Worm (Caenorhabditis elegans) whole organism, L1 larva: Measurements from ENCODE around the gene C56C10.9.

Experiments
- Y116A8C.19 ChIP-seq: sonication (generic microtip); optimal IDR thresholded peaks from 2 replicates; lab custom pipeline; 2016; ENCODE audit warnings: missing compliant biosample characterization, missing genetic modification characterization, borderline replicate concordance
- aly-2 ChIP-seq: fragments of 150-350 bp; optimal IDR thresholded peaks from 2 replicates; lab custom pipeline; 2014; ENCODE audit warnings: missing biosample characterization, missing genetic modification characterization
- ceh-82 ChIP-seq, 3 experiments: fragments of 150-350 bp in 1 of 3; sonication (generic microtip) in 2 of 3; optimal IDR thresholded peaks; 2 replicates each; lab custom pipeline; 2014 to 2017; ENCODE audit warnings: missing biosample characterization in 3 of 3, missing genetic modification characterization in 3 of 3
- ceh-88 ChIP-seq: fragments of 200-800 bp; sonication (Bioruptor generic); IDR thresholded peaks from 2 replicates; pipeline ENCODE4 v1.3.6; 2022; ENCODE audit warnings: missing genetic modification characterization, missing compliant biosample characterization
- ceh-90 ChIP-seq: sonication (generic microtip); optimal IDR thresholded peaks from 2 replicates; lab custom pipeline; 2016; ENCODE audit warnings: missing genetic modification characterization, missing compliant biosample characterization
- dpl-1 ChIP-seq, 3 experiments: fragments of 150-350 bp in 2 of 3; sonication (generic microtip) in 1 of 3; optimal IDR thresholded peaks; 2 replicates each; lab custom pipeline; 2014 to 2017; ENCODE audit warnings: missing biosample characterization in 3 of 3, missing genetic modification characterization in 3 of 3, missing genetic modification reagents in 3 of 3
- efl-1 ChIP-seq, 4 experiments: fragments of 150-350 bp; optimal IDR thresholded peaks in 3 of 4; peaks in 1 of 4; 1 replicate in 1 of 4; 2 replicates in 3 of 4; lab custom pipeline; 2014; ENCODE audit warnings: missing biosample characterization in 2 of 4, missing genetic modification characterization in 2 of 4, missing genetic modification reagents in 2 of 4
- efl-3 ChIP-seq: fragments of 200-800 bp; sonication (Bioruptor generic); optimal IDR thresholded peaks from 2 replicates; lab custom pipeline; 2018; ENCODE audit warnings: mild to moderate bottlenecking, missing genetic modification characterization, missing compliant biosample characterization
- elt-2 ChIP-seq: sonication (generic microtip); optimal IDR thresholded peaks from 2 replicates; lab custom pipeline; 2016; ENCODE audit warnings: missing genetic modification characterization, mild to moderate bottlenecking, inconsistent platforms, missing compliant biosample characterization, missing genetic modification reagents
- elt-3 ChIP-seq, 6 experiments: fragments of 150-350 bp in 1 of 6; sonication (generic microtip); optimal IDR thresholded peaks; 2 replicates each; lab custom pipeline; 2017 to 2018; ENCODE audit warnings: missing biosample characterization in 6 of 6, missing genetic modification characterization in 6 of 6, inconsistent platforms in 1 of 6
- ets-5 ChIP-seq: fragments of 200-800 bp; sonication (Bioruptor generic); IDR thresholded peaks from 2 replicates; pipeline ENCODE4 v1.3.6; 2022; ENCODE audit warnings: missing genetic modification characterization, missing compliant biosample characterization
- fkh-10 ChIP-seq: sonication (generic microtip); optimal IDR thresholded peaks from 2 replicates; lab custom pipeline; 2017; ENCODE audit warnings: missing biosample characterization, missing genetic modification reagents, missing genetic modification characterization
- fos-1 ChIP-seq: fragments of 150-350 bp; optimal IDR thresholded peaks from 2 replicates; lab custom pipeline; 2014; ENCODE audit warnings: missing biosample characterization, missing genetic modification characterization
- grh-1 ChIP-seq: fragments of 200-800 bp; sonication (Bioruptor generic); IDR thresholded peaks from 2 replicates; pipeline ENCODE4 v1.3.6; 2022; ENCODE audit warnings: missing genetic modification reagents, missing genetic modification characterization, missing compliant biosample characterization
- hlh-17 ChIP-seq: fragments of 200-800 bp; sonication (Bioruptor generic); optimal IDR thresholded peaks from 2 replicates; lab custom pipeline; 2018; ENCODE audit warnings: missing genetic modification characterization, mild to moderate bottlenecking, missing compliant biosample characterization, moderate library complexity, borderline replicate concordance
- lin-35 ChIP-seq, 2 experiments: fragments of 150-350 bp; optimal IDR thresholded peaks; 2 replicates each; lab custom pipeline; 2014; ENCODE audit warnings: missing biosample characterization in 2 of 2, missing genetic modification characterization in 2 of 2, missing genetic modification reagents in 2 of 2
- lin-39 ChIP-seq: fragments of 150-350 bp; optimal IDR thresholded peaks from 2 replicates; lab custom pipeline; 2014; ENCODE audit warnings: missing biosample characterization, missing genetic modification reagents, missing genetic modification characterization
- nhr-19 ChIP-seq: fragments of 200-800 bp; sonication (Bioruptor generic); conservative IDR thresholded peaks from 2 replicates; pipeline ENCODE4 v1.3.6; 2022; ENCODE audit warnings: missing genetic modification characterization, missing compliant biosample characterization
- nhr-47 ChIP-seq: sonication (generic microtip); optimal IDR thresholded peaks from 2 replicates; lab custom pipeline; 2016; ENCODE audit warnings: mild to moderate bottlenecking, missing genetic modification characterization, moderate library complexity, missing compliant biosample characterization
- nhr-77 ChIP-seq: fragments of 150-350 bp; optimal IDR thresholded peaks from 2 replicates; lab custom pipeline; 2014; ENCODE audit warnings: missing biosample characterization, missing genetic modification characterization
- nhr-84 ChIP-seq: sonication (generic microtip); optimal IDR thresholded peaks from 2 replicates; lab custom pipeline; 2017; ENCODE audit warnings: missing biosample characterization, missing genetic modification characterization
- skn-1 ChIP-seq: fragments of 150-350 bp; optimal IDR thresholded peaks from 2 replicates; lab custom pipeline; 2014; ENCODE audit warnings: missing biosample characterization, missing genetic modification characterization
- snpc-4 ChIP-seq: fragments of 150-350 bp; optimal IDR thresholded peaks from 2 replicates; lab custom pipeline; 2014; ENCODE audit warnings: missing biosample characterization, missing genetic modification characterization
- snu-23 ChIP-seq: sonication (generic microtip); optimal IDR thresholded peaks from 2 replicates; lab custom pipeline; 2016; ENCODE audit warnings: missing genetic modification characterization, missing compliant biosample characterization
- sox-4 ChIP-seq: sonication (generic microtip); optimal IDR thresholded peaks from 2 replicates; lab custom pipeline; 2016; ENCODE audit warnings: missing genetic modification characterization, missing compliant biosample characterization
- sptf-1 ChIP-seq: fragments of 150-350 bp; optimal IDR thresholded peaks from 2 replicates; lab custom pipeline; 2014; ENCODE audit warnings: missing biosample characterization, missing genetic modification characterization
- sup-37 ChIP-seq: fragments of 200-800 bp; sonication (Bioruptor generic); optimal IDR thresholded peaks from 2 replicates; lab custom pipeline; 2018; ENCODE audit warnings: mild to moderate bottlenecking, missing genetic modification characterization, missing compliant biosample characterization
- swsn-7 ChIP-seq: sonication (generic microtip); optimal IDR thresholded peaks from 2 replicates; lab custom pipeline; 2016; ENCODE audit warnings: missing genetic modification characterization, missing compliant biosample characterization
- tbx-2 ChIP-seq: sonication (generic microtip); optimal IDR thresholded peaks from 2 replicates; lab custom pipeline; 2016; ENCODE audit warnings: missing genetic modification characterization, missing compliant biosample characterization
- unc-130 ChIP-seq: fragments of 150-350 bp; optimal IDR thresholded peaks from 2 replicates; lab custom pipeline; 2017; ENCODE audit warnings: missing biosample characterization, missing genetic modification characterization, inconsistent platforms
- unc-86 ChIP-seq: sonication (generic microtip); optimal IDR thresholded peaks from 2 replicates; lab custom pipeline; 2016; ENCODE audit warnings: missing genetic modification characterization, missing compliant biosample characterization
- unc-98 ChIP-seq: fragments of 200-800 bp; sonication (Bioruptor generic); IDR thresholded peaks from 2 replicates; pipeline ENCODE4 v1.3.6; 2022; ENCODE audit warnings: missing genetic modification characterization, missing compliant biosample characterization
- vab-15 ChIP-seq: sonication (generic microtip); optimal IDR thresholded peaks from 2 replicates; lab custom pipeline; 2017; ENCODE audit warnings: missing genotype, mild to moderate bottlenecking, missing genetic modification characterization, missing compliant biosample characterization
- zag-1 ChIP-seq: fragments of 150-350 bp; optimal IDR thresholded peaks from 2 replicates; lab custom pipeline; 2014; ENCODE audit warnings: missing biosample characterization, missing genetic modification characterization

C56C10.9 gene

DNA sequence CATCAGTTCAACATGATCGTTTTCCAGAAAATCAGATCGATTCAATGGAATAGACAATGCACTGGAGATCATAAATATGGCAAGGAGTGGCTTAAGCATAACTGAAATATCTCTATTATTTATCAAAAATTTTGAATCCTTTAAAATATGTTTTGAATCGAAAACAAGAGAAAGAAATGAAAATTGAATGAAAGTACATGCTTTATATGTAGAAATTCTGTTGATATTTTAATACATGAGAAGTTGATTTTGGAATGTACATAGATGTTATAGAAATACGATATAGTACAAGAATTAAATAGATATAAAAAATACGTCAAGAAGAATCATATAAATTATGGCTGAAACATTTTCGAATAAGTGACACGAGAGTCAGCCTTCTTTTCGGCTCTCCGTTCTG lies at the start of gene C56C10.9:
C56C10.9 (minus strand) TSS at position 101 of the 400 bp plus-strand sequence.
- TF ChIP-seq aly-2: no peak

DNA sequence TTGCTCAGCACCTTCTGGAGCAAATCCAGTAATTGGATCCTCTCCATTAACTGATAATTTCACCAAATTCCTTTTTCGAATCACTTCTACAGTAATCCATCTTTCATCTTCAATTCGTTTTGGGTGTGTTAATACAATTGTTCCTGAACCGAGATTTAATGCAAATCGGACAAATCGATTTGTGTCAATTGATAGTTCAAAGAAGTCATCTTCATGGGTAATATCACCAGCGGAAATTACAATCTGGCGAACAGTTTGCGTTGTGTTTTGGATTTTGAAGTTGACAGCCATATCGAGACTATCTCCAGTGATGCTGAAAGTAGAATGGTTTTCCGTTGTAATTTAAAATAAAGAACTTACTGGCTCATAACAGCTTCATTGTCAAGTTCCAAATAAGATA lies 45.7 kb upstream of the C56C10.9 start:
- no peak for TF ChIP-seq ceh-88
- TF ChIP-seq nhr-77 (tag; lab: Kevin White, UChicago): no peak
- no peak for TF ChIP-seq efl-3 (GFP tag; lab: Kevin White, UChicago)
- TF ChIP-seq ceh-82 (tag; optimal IDR thresholded peaks at IDR 0.05; lab: Kevin White, UChicago): no peak
- no peak for TF ChIP-seq unc-98 (GFP tag; lab: Robert Waterston, UW)

DNA sequence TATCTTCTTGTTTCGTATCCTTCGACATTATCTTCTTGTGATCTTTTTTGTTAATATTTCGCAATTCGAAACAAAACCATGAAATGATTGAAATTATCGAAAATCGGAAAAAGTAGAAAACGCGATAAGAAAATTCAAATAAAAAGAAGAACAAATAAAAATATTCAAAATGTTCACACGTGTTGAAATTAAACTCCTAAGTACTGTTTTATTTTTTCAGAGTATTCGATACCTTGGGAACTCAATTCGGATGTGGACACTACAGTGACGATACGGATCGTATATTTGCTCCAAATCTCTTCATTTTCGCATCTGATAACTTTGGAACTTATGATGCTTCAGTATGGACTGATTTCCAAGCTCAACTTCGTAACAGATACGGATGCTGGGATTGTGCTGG lies 44.0 kb upstream of the C56C10.9 start, which contains the start of gene T19D12.5:
T19D12.5 (minus strand) TSS at position 101 of the 400 bp plus-strand sequence.
- TF ChIP-seq ceh-90 (tag; lab: Kevin White, UChicago): no peak
- TF ChIP-seq, all 84 proteins: peak for 0

DNA sequence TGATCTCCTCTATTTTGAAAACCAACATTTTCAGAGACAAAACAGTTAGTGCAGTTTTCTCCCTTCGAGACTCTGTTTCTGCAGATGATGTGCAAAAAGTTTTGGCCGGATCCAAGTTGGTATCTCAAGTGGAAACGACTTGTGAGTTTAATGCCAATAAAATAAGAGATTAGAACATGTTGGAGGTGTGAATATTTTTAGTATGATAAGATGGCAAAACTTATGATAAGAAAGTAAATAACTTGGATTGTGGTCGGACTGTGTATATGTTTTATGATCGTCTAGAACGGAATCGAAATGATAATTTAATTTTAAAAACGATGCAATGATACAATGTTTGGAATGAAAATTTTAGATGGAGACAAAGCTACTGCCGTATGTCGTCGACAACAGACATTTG lies 39.8 kb upstream of the C56C10.9 start:
- TF ChIP-seq nhr-19 (no peak), zag-1 (tag; lab: Kevin White, UChicago) (no peak), vab-15 (tag; lab: Kevin White, UChicago) (no peak), sox-4 (tag; lab: Kevin White, UChicago) (no peak), elt-2 (tag; lab: Kevin White, UChicago) (peak; percentile 67)

DNA sequence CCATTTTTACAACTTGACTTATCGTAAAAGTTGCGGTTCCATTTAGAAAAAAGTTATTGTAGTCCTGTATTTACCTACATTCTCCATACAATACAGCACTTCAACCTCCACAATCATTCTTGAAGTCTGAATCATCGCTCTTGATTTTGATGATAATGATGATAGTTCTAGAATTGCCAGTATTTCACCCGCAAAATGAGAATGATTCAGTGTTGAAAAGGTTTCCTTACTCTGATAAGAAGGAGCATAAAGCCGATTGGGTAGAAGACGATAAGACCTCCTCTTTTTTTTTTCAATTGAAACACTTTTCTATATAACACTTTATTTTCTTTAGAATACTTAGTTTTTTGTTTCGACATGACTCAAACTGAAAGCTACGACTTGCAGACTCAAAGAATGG lies 38.7 kb upstream of the C56C10.9 start, which contains the start of gene T19D12.4:
T19D12.4 (plus strand) TSS at position 295 of the 400 bp plus-strand sequence.
- TF ChIP-seq elt-3 (tag; optimal IDR thresholded peaks at IDR 0.05; lab: Kevin White, UChicago) (no peak), ceh-90 (tag; lab: Kevin White, UChicago) (no peak), unc-130 (tag; lab: Kevin White, UChicago) (no peak), snu-23 (GFP tag; lab: Kevin White, UChicago) (no peak), nhr-84 (no peak), tbx-2 (tag; lab: Kevin White, UChicago) (no peak), elt-2 (tag; lab: Kevin White, UChicago) (peak; percentile 82), unc-86 (no peak)

DNA sequence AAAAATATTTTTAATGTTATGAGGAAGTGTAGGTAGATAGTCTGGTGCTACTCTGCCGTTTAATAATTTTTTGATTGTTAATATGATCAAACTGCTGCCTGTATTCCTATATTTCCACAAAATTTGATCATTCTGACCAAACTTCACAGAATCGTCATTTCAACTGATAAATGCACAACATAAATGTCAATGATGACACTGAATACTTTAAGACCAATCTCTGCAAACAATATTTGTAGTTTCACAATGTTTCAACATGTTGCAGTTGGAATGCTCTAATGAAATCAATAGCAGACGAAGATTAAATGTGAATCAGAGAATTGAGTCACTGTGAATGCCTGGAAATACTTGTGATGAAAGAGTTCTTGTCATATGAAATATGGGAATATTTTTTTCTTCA lies 37.6 kb upstream of the C56C10.9 start:
- TF ChIP-seq aly-2 (no peak), grh-1 (GFP tag; lab: Robert Waterston, UW) (no peak), sptf-1 (tag; lab: Kevin White, UChicago) (no peak), dpl-1 (GFP tag; optimal IDR thresholded peaks at IDR 0.05; lab: Kevin White, UChicago) (no peak), efl-1 (optimal IDR thresholded peaks at IDR 0.05; lab: Kevin White, UChicago) (no peak), efl-1 (GFP tag; optimal IDR thresholded peaks at IDR 0.05 in 1 of 2; lab: Kevin White, UChicago) (no peak), nhr-47 (tag; lab: Kevin White, UChicago) (no peak), efl-3 (GFP tag; lab: Kevin White, UChicago) (no peak), fos-1 (no peak), ets-5 (GFP tag; lab: Robert Waterston, UW) (no peak), fkh-10 (GFP tag; lab: Kevin White, UChicago) (no peak), sup-37 (GFP tag; lab: Kevin White, UChicago) (no peak), hlh-17 (GFP tag; lab: Kevin White, UChicago) (no peak), Y116A8C.19 (tag; lab: Kevin White, UChicago) (no peak)

DNA sequence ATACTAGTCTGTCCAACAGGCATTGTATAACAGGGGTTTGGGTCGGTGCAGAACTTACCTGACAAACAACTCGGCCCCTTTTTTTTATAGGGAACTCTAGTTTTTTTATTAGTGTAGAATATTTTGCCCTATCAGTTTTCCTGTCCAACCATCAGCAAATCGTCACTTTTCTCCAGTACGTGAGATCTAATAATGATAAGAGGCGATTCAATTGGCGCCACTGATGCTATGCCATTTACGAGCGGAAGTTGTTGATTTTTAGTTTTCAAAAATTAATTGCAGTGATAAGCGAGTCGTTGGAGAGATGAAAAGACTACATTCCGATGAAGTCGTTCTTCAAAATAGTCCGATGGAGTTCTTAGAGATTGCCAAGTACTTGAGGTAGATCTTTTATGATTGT lies 36.2 kb upstream of the C56C10.9 start:
- TF ChIP-seq skn-1 (tag; lab: Kevin White, UChicago) (no peak), snpc-4 (tag; lab: Kevin White, UChicago) (no peak), elt-2 (tag; lab: Kevin White, UChicago) (peak; percentile 35), swsn-7 (no peak), vab-15 (tag; lab: Kevin White, UChicago) (no peak), lin-35 (GFP tag; optimal IDR thresholded peaks at IDR 0.05; lab: Kevin White, UChicago) (no peak), nhr-19 (no peak), lin-39 (no peak)
- TF ChIP-seq, all 84 proteins: peak for 1
